Worm (Caenorhabditis elegans) whole organism, L1 larva: ENCODE results near the gene fard-1.

Source experiments
- C04F5.9 ChIP-seq: sonication (generic microtip); optimal IDR thresholded peaks from 2 replicates; lab custom pipeline; 2016; ENCODE audit warnings: missing genetic modification characterization, missing compliant biosample characterization
- Y116A8C.19 ChIP-seq: sonication (generic microtip); optimal IDR thresholded peaks from 2 replicates; lab custom pipeline; 2016; ENCODE audit warnings: missing compliant biosample characterization, missing genetic modification characterization, borderline replicate concordance
- aha-1 ChIP-seq: fragments of 150-350 bp; optimal IDR thresholded peaks from 2 replicates; lab custom pipeline; 2014; ENCODE audit warnings: missing biosample characterization, missing genetic modification characterization
- alr-1 ChIP-seq: fragments of 200-800 bp; sonication (Bioruptor generic); optimal IDR thresholded peaks from 2 replicates; lab custom pipeline; 2018; ENCODE audit warnings: borderline replicate concordance, mild to moderate bottlenecking, missing genetic modification characterization, missing compliant biosample characterization
- aly-2 ChIP-seq: fragments of 150-350 bp; optimal IDR thresholded peaks from 2 replicates; lab custom pipeline; 2014; ENCODE audit warnings: missing biosample characterization, missing genetic modification characterization
- blmp-1 ChIP-seq: fragments of 150-350 bp; optimal IDR thresholded peaks from 2 replicates; lab custom pipeline; 2014; ENCODE audit warnings: missing biosample characterization, missing genetic modification characterization
- ceh-82 ChIP-seq, 3 experiments: fragments of 150-350 bp in 1 of 3; sonication (generic microtip) in 2 of 3; optimal IDR thresholded peaks; 2 replicates each; lab custom pipeline; 2014 to 2017; ENCODE audit warnings: missing biosample characterization in 3 of 3, missing genetic modification characterization in 3 of 3
- ceh-90 ChIP-seq: sonication (generic microtip); optimal IDR thresholded peaks from 2 replicates; lab custom pipeline; 2016; ENCODE audit warnings: missing genetic modification characterization, missing compliant biosample characterization
- ces-1 ChIP-seq: fragments of 150-350 bp; optimal IDR thresholded peaks from 2 replicates; lab custom pipeline; 2014; ENCODE audit warnings: missing biosample characterization, missing genetic modification reagents, missing genetic modification characterization
- dpl-1 ChIP-seq, 3 experiments: fragments of 150-350 bp in 2 of 3; sonication (generic microtip) in 1 of 3; optimal IDR thresholded peaks; 2 replicates each; lab custom pipeline; 2014 to 2017; ENCODE audit warnings: missing biosample characterization in 3 of 3, missing genetic modification characterization in 3 of 3, missing genetic modification reagents in 3 of 3
- efl-1 ChIP-seq, 4 experiments: fragments of 150-350 bp; optimal IDR thresholded peaks in 3 of 4; peaks in 1 of 4; 1 replicate in 1 of 4; 2 replicates in 3 of 4; lab custom pipeline; 2014; ENCODE audit warnings: missing biosample characterization in 2 of 4, missing genetic modification characterization in 2 of 4, missing genetic modification reagents in 2 of 4
- efl-3 ChIP-seq: fragments of 200-800 bp; sonication (Bioruptor generic); optimal IDR thresholded peaks from 2 replicates; lab custom pipeline; 2018; ENCODE audit warnings: mild to moderate bottlenecking, missing genetic modification characterization, missing compliant biosample characterization
- egl-13 ChIP-seq: sonication (generic microtip); optimal IDR thresholded peaks from 2 replicates; lab custom pipeline; 2016; ENCODE audit warnings: missing genotype, missing genetic modification reagents, missing genetic modification characterization, missing compliant biosample characterization
- elt-2 ChIP-seq: sonication (generic microtip); optimal IDR thresholded peaks from 2 replicates; lab custom pipeline; 2016; ENCODE audit warnings: missing genetic modification characterization, mild to moderate bottlenecking, inconsistent platforms, missing compliant biosample characterization, missing genetic modification reagents
- elt-3 ChIP-seq, 6 experiments: fragments of 150-350 bp in 1 of 6; sonication (generic microtip); optimal IDR thresholded peaks; 2 replicates each; lab custom pipeline; 2017 to 2018; ENCODE audit warnings: missing biosample characterization in 6 of 6, missing genetic modification characterization in 6 of 6, inconsistent platforms in 1 of 6
- fkh-10 ChIP-seq: sonication (generic microtip); optimal IDR thresholded peaks from 2 replicates; lab custom pipeline; 2017; ENCODE audit warnings: missing biosample characterization, missing genetic modification reagents, missing genetic modification characterization
- fos-1 ChIP-seq: fragments of 150-350 bp; optimal IDR thresholded peaks from 2 replicates; lab custom pipeline; 2014; ENCODE audit warnings: missing biosample characterization, missing genetic modification characterization
- grh-1 ChIP-seq: fragments of 200-800 bp; sonication (Bioruptor generic); IDR thresholded peaks from 2 replicates; pipeline ENCODE4 v1.3.6; 2022; ENCODE audit warnings: missing genetic modification reagents, missing genetic modification characterization, missing compliant biosample characterization
- hlh-4 ChIP-seq: sonication (generic microtip); optimal IDR thresholded peaks from 2 replicates; lab custom pipeline; 2016; ENCODE audit warnings: mild to moderate bottlenecking, missing genetic modification characterization, missing compliant biosample characterization
- hpl-2 ChIP-seq: fragments of 150-350 bp; optimal IDR thresholded peaks from 2 replicates; lab custom pipeline; 2014; ENCODE audit warnings: missing biosample characterization, missing genetic modification reagents, missing genetic modification characterization
- lin-13 ChIP-seq: fragments of 150-350 bp; optimal IDR thresholded peaks from 2 replicates; lab custom pipeline; 2014; ENCODE audit warnings: missing biosample characterization, missing genetic modification reagents, missing genetic modification characterization
- lin-14 ChIP-seq: fragments of 200-800 bp; sonication (Bioruptor generic); optimal IDR thresholded peaks from 2 replicates; lab custom pipeline; 2018; ENCODE audit warnings: mild to moderate bottlenecking, missing genetic modification characterization, moderate library complexity, missing compliant biosample characterization
- lin-35 ChIP-seq, 2 experiments: fragments of 150-350 bp; optimal IDR thresholded peaks; 2 replicates each; lab custom pipeline; 2014; ENCODE audit warnings: missing biosample characterization in 2 of 2, missing genetic modification characterization in 2 of 2, missing genetic modification reagents in 2 of 2
- mef-2 ChIP-seq: fragments of 150-350 bp; optimal IDR thresholded peaks from 2 replicates; lab custom pipeline; 2014; ENCODE audit warnings: missing biosample characterization, missing genetic modification characterization
- mep-1 ChIP-seq: fragments of 150-350 bp; optimal IDR thresholded peaks from 2 replicates; lab custom pipeline; 2014; ENCODE audit warnings: missing biosample characterization, missing genetic modification characterization
- nhr-19 ChIP-seq: fragments of 200-800 bp; sonication (Bioruptor generic); conservative IDR thresholded peaks from 2 replicates; pipeline ENCODE4 v1.3.6; 2022; ENCODE audit warnings: missing genetic modification characterization, missing compliant biosample characterization
- nhr-20 ChIP-seq: sonication (generic microtip); optimal IDR thresholded peaks from 2 replicates; lab custom pipeline; 2016; ENCODE audit warnings: mild to moderate bottlenecking, missing genetic modification characterization, missing compliant biosample characterization
- nhr-71 ChIP-seq: sonication (generic microtip); optimal IDR thresholded peaks from 2 replicates; lab custom pipeline; 2016; ENCODE audit warnings: mild to moderate bottlenecking, missing genetic modification characterization, moderate library complexity, missing compliant biosample characterization
- nhr-77 ChIP-seq: fragments of 150-350 bp; optimal IDR thresholded peaks from 2 replicates; lab custom pipeline; 2014; ENCODE audit warnings: missing biosample characterization, missing genetic modification characterization
- nhr-84 ChIP-seq: sonication (generic microtip); optimal IDR thresholded peaks from 2 replicates; lab custom pipeline; 2017; ENCODE audit warnings: missing biosample characterization, missing genetic modification characterization
- nhr-85 ChIP-seq: sonication (generic microtip); peaks from one replicate; lab custom pipeline; 2016; ENCODE audit warnings: missing genetic modification characterization, inconsistent platforms, missing compliant biosample characterization
- nhr-90 ChIP-seq: sonication (generic microtip); optimal IDR thresholded peaks from 2 replicates; lab custom pipeline; 2016; ENCODE audit warnings: mild to moderate bottlenecking, missing genetic modification characterization, missing compliant biosample characterization; ENCODE audit not compliant: poor library complexity
- pax-3 ChIP-seq: fragments of 200-800 bp; sonication (Bioruptor generic); optimal IDR thresholded peaks from 2 replicates; lab custom pipeline; 2018; ENCODE audit warnings: mild to moderate bottlenecking, missing genetic modification characterization, moderate library complexity, missing compliant biosample characterization
- rnt-1 ChIP-seq: sonication (generic microtip); optimal IDR thresholded peaks from 2 replicates; lab custom pipeline; 2016; ENCODE audit warnings: mild to moderate bottlenecking, missing genetic modification characterization, moderate library complexity, missing compliant biosample characterization
- snpc-4 ChIP-seq: fragments of 150-350 bp; optimal IDR thresholded peaks from 2 replicates; lab custom pipeline; 2014; ENCODE audit warnings: missing biosample characterization, missing genetic modification characterization
- snu-23 ChIP-seq: sonication (generic microtip); optimal IDR thresholded peaks from 2 replicates; lab custom pipeline; 2016; ENCODE audit warnings: missing genetic modification characterization, missing compliant biosample characterization
- sox-4 ChIP-seq: sonication (generic microtip); optimal IDR thresholded peaks from 2 replicates; lab custom pipeline; 2016; ENCODE audit warnings: missing genetic modification characterization, missing compliant biosample characterization
- tbx-2 ChIP-seq: sonication (generic microtip); optimal IDR thresholded peaks from 2 replicates; lab custom pipeline; 2016; ENCODE audit warnings: missing genetic modification characterization, missing compliant biosample characterization
- unc-62 ChIP-seq: fragments of 150-350 bp; optimal IDR thresholded peaks from 2 replicates; lab custom pipeline; 2014; ENCODE audit warnings: missing biosample characterization, missing genetic modification reagents, missing genetic modification characterization
- unc-86 ChIP-seq: sonication (generic microtip); optimal IDR thresholded peaks from 2 replicates; lab custom pipeline; 2016; ENCODE audit warnings: missing genetic modification characterization, missing compliant biosample characterization
- unc-98 ChIP-seq: fragments of 200-800 bp; sonication (Bioruptor generic); IDR thresholded peaks from 2 replicates; pipeline ENCODE4 v1.3.6; 2022; ENCODE audit warnings: missing genetic modification characterization, missing compliant biosample characterization
- vab-15 ChIP-seq: sonication (generic microtip); optimal IDR thresholded peaks from 2 replicates; lab custom pipeline; 2017; ENCODE audit warnings: missing genotype, mild to moderate bottlenecking, missing genetic modification characterization, missing compliant biosample characterization
- xbp-1 ChIP-seq: sonication (generic microtip); optimal IDR thresholded peaks from 2 replicates; lab custom pipeline; 2016; ENCODE audit warnings: missing genetic modification characterization, missing compliant biosample characterization
- zip-4 ChIP-seq: fragments of 200-800 bp; sonication (Bioruptor generic); optimal IDR thresholded peaks from 2 replicates; lab custom pipeline; 2018; ENCODE audit warnings: mild to moderate bottlenecking, missing genetic modification characterization, moderate library complexity, missing compliant biosample characterization
- ztf-11 ChIP-seq, 2 experiments: sonication (generic microtip); optimal IDR thresholded peaks; 2 replicates each; lab custom pipeline; 2016 to 2017; ENCODE audit warnings: missing genetic modification characterization in 2 of 2, missing biosample characterization in 1 of 2, missing compliant biosample characterization in 1 of 2

Gene fard-1

DNA sequence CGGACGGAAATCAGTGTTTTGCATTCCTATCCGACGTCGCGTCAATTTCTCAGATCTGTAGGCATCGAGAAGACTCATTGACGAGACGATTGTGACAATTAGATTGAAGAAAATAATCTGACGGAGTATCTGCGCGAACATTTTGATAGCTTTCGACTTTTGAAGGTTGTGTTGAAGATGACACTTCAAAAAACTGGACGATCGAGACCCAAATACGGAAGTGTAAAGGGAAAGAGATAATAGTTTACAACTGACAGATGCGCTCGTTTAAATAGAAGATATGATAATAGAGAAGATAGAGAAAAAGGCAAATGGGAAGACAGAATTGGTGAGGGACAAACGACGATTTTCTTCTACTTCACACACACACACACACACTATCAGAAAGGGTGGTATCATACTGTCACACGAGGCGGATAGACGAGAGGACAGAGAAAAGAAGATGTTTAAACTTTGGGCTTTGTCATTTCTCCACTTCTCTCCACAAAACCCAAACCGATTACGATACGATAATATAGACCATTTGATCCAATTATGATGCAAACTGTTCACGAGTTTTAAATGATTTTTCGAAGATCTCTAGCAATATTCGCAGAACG lies 41.9 kb upstream of the fard-1 start, which contains the start of gene B0410.3 (continued):
- TF ChIP-seq vab-15 (tag; lab: Kevin White, UChicago), result peak; percentile 67
- no peak for TF ChIP-seq efl-1 (optimal IDR thresholded peaks at IDR 0.05; lab: Kevin White, UChicago)
- TF ChIP-seq efl-1 (GFP tag; optimal IDR thresholded peaks at IDR 0.05 in 1 of 2; lab: Kevin White, UChicago), result peak in 1 of 2 experiments; percentile 72
- TF ChIP-seq mep-1 (tag; lab: Kevin White, UChicago), result peak; percentile 47

- TF ChIP-seq ztf-11 (tag; optimal IDR thresholded peaks at IDR 0.05; lab: Kevin White, UChicago) (no peak), snpc-4 (peak; percentile 95), elt-3 (tag; optimal IDR thresholded peaks at IDR 0.05; lab: Kevin White, UChicago) (no peak), ceh-90 (tag; lab: Kevin White, UChicago) (no peak), aly-2 (tag; lab: Kevin White, UChicago) (no peak), grh-1 (GFP tag; lab: Robert Waterston, UW) (0 out of 2 replicates have a peak, but pooled peaks have one; percentile 10), rnt-1 (tag; lab: Kevin White, UChicago) (peak; percentile 31), alr-1 (tag; lab: Kevin White, UChicago) (no peak), lin-13 (peak; percentile 11), blmp-1 (no peak), nhr-84 (no peak), efl-3 (GFP tag; lab: Kevin White, UChicago) (no peak), xbp-1 (tag; lab: Kevin White, UChicago) (no peak), pax-3 (tag; lab: Kevin White, UChicago) (no peak)
These were observed 41.3 kb upstream of the fard-1 start for ce11 chrX:2891879-2892278.

DNA sequence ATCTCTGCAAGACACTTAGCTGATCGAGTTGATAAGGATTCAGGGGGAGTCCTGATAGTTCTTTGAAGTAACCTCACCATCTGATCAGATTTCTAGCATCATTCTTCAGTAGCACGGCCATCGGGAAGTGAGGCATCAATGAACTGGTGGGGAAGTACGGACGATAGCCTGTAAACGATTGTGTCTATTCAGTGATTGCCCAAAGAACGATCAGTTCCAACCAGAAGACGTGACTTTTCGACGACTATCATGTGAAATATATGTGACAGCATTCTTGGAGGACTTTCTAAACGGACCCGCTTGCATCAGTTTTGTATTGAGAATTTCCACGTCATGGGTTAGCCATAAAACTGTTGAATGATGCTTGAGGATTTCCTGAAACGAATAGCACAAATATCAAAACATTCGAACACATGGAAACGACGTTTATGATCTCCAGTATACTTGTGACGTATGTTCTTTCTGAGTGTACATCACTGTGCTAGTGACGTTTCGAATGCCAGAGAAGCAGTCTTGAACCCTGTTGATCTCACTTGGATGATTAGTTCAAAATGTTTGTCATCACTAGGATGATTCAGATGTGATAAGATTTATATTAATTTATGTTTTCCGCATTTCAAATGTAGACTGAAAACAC lies 40.0 kb upstream of the fard-1 start:
- TF ChIP-seq hpl-2 (GFP tag; lab: Kevin White, UChicago), result no peak
- TF ChIP-seq nhr-90 (tag; lab: Kevin White, UChicago), result peak; percentile 72
- no peak for TF ChIP-seq ces-1 (GFP tag; lab: Kevin White, UChicago)
- TF ChIP-seq ceh-82 (tag; optimal IDR thresholded peaks at IDR 0.05; lab: Kevin White, UChicago), result no peak
- no peak for TF ChIP-seq C04F5.9
- peak in 1 of 2 experiments; percentile 43 for TF ChIP-seq lin-35 (GFP tag; optimal IDR thresholded peaks at IDR 0.05; lab: Kevin White, UChicago)
- TF ChIP-seq tbx-2 (tag; lab: Kevin White, UChicago), result peak; percentile 62
- no peak for TF ChIP-seq unc-98 (GFP tag; lab: Robert Waterston, UW)
- TF ChIP-seq Y116A8C.19 (tag; lab: Kevin White, UChicago), result no peak
- TF ChIP-seq dpl-1 (GFP tag; optimal IDR thresholded peaks at IDR 0.05; lab: Kevin White, UChicago), result no peak
- no peak for TF ChIP-seq zip-4 (GFP tag; lab: Kevin White, UChicago)
- TF ChIP-seq fos-1, result no peak
- TF ChIP-seq unc-62 (GFP tag; lab: Kevin White, UChicago), result no peak
- TF ChIP-seq nhr-85, result peak; percentile 98
- peak; percentile 55 for TF ChIP-seq snu-23 (GFP tag; lab: Kevin White, UChicago)
- TF ChIP-seq aha-1 (tag; lab: Kevin White, UChicago), result no peak
- no peak for TF ChIP-seq nhr-77 (tag; lab: Kevin White, UChicago)
- no peak for TF ChIP-seq egl-13
- TF ChIP-seq unc-86 (tag; lab: Kevin White, UChicago), result no peak
- no peak for TF ChIP-seq mep-1 (tag; lab: Kevin White, UChicago)
- no peak for TF ChIP-seq mef-2 (tag; lab: Kevin White, UChicago)
- TF ChIP-seq blmp-1, result peak; percentile 29
- no peak for TF ChIP-seq xbp-1 (tag; lab: Kevin White, UChicago)
- peak; percentile 70 for TF ChIP-seq nhr-20 (tag; lab: Kevin White, UChicago)
- TF ChIP-seq rnt-1 (tag; lab: Kevin White, UChicago), result no peak
- TF ChIP-seq hlh-4 (tag; lab: Kevin White, UChicago), result no peak
- no peak for TF ChIP-seq fkh-10 (GFP tag; lab: Kevin White, UChicago)
- TF ChIP-seq efl-3 (GFP tag; lab: Kevin White, UChicago), result no peak
- peak in 2 of 6 experiments; percentile 50 to 77 for TF ChIP-seq elt-3 (tag; optimal IDR thresholded peaks at IDR 0.05; lab: Kevin White, UChicago)
- peak; percentile 50; the same call in 1 of the 2 replicates for TF ChIP-seq grh-1 (GFP tag; lab: Robert Waterston, UW)
- TF ChIP-seq efl-1 (optimal IDR thresholded peaks at IDR 0.05; lab: Kevin White, UChicago), result no peak
- TF ChIP-seq efl-1 (GFP tag; optimal IDR thresholded peaks at IDR 0.05 in 1 of 2; lab: Kevin White, UChicago), result peak in 1 of 2 experiments; percentile 87
- peak; percentile 76 for TF ChIP-seq nhr-71 (tag; lab: Kevin White, UChicago)
- TF ChIP-seq nhr-19 (GFP tag; lab: Robert Waterston, UW), result peak; percentile 96
- TF ChIP-seq sox-4 (tag; lab: Kevin White, UChicago), result no peak
- TF ChIP-seq lin-14 (GFP tag; lab: Kevin White, UChicago), result peak; percentile 52
- TF ChIP-seq elt-2 (tag; lab: Kevin White, UChicago), result no peak
